Worm (Caenorhabditis elegans) whole organism, L1 larva: Measurements from ENCODE around the gene T16A1.5.

Source experiments
- C04F5.9 ChIP-seq: sonication (generic microtip); optimal IDR thresholded peaks from 2 replicates; lab custom pipeline; 2016; ENCODE audit warnings: missing genetic modification characterization, missing compliant biosample characterization
- C16A3.4 ChIP-seq: fragments of 150-350 bp; optimal IDR thresholded peaks from 2 replicates; lab custom pipeline; 2014; ENCODE audit warnings: missing biosample characterization, missing genetic modification characterization
- C34B4.2 ChIP-seq: sonication (generic microtip); optimal IDR thresholded peaks from 2 replicates; lab custom pipeline; 2017; ENCODE audit warnings: mild to moderate bottlenecking, missing genetic modification characterization, missing compliant biosample characterization
- Y116A8C.19 ChIP-seq: sonication (generic microtip); optimal IDR thresholded peaks from 2 replicates; lab custom pipeline; 2016; ENCODE audit warnings: missing compliant biosample characterization, missing genetic modification characterization, borderline replicate concordance
- alr-1 ChIP-seq: fragments of 200-800 bp; sonication (Bioruptor generic); optimal IDR thresholded peaks from 2 replicates; lab custom pipeline; 2018; ENCODE audit warnings: borderline replicate concordance, mild to moderate bottlenecking, missing genetic modification characterization, missing compliant biosample characterization
- aly-2 ChIP-seq: fragments of 150-350 bp; optimal IDR thresholded peaks from 2 replicates; lab custom pipeline; 2014; ENCODE audit warnings: missing biosample characterization, missing genetic modification characterization
- ceh-82 ChIP-seq, 3 experiments: fragments of 150-350 bp in 1 of 3; sonication (generic microtip) in 2 of 3; optimal IDR thresholded peaks; 2 replicates each; lab custom pipeline; 2014 to 2017; ENCODE audit warnings: missing biosample characterization in 3 of 3, missing genetic modification characterization in 3 of 3
- ceh-88 ChIP-seq: fragments of 200-800 bp; sonication (Bioruptor generic); IDR thresholded peaks from 2 replicates; pipeline ENCODE4 v1.3.6; 2022; ENCODE audit warnings: missing genetic modification characterization, missing compliant biosample characterization
- ceh-90 ChIP-seq: sonication (generic microtip); optimal IDR thresholded peaks from 2 replicates; lab custom pipeline; 2016; ENCODE audit warnings: missing genetic modification characterization, missing compliant biosample characterization
- ces-1 ChIP-seq: fragments of 150-350 bp; optimal IDR thresholded peaks from 2 replicates; lab custom pipeline; 2014; ENCODE audit warnings: missing biosample characterization, missing genetic modification reagents, missing genetic modification characterization
- dpl-1 ChIP-seq, 3 experiments: fragments of 150-350 bp in 2 of 3; sonication (generic microtip) in 1 of 3; optimal IDR thresholded peaks; 2 replicates each; lab custom pipeline; 2014 to 2017; ENCODE audit warnings: missing biosample characterization in 3 of 3, missing genetic modification characterization in 3 of 3, missing genetic modification reagents in 3 of 3
- dsc-1 ChIP-seq: sonication (generic microtip); optimal IDR thresholded peaks from 2 replicates; lab custom pipeline; 2016; ENCODE audit warnings: mild to moderate bottlenecking, missing genetic modification characterization, missing compliant biosample characterization
- efl-1 ChIP-seq, 4 experiments: fragments of 150-350 bp; optimal IDR thresholded peaks in 3 of 4; peaks in 1 of 4; 1 replicate in 1 of 4; 2 replicates in 3 of 4; lab custom pipeline; 2014; ENCODE audit warnings: missing biosample characterization in 2 of 4, missing genetic modification characterization in 2 of 4, missing genetic modification reagents in 2 of 4
- egl-27 ChIP-seq, 2 experiments: fragments of 150-350 bp in 1 of 2; sonication (generic microtip); optimal IDR thresholded peaks; 3 replicates each; lab custom pipeline; 2017 to 2018; ENCODE audit warnings: missing biosample characterization in 2 of 2, missing genetic modification characterization in 2 of 2, missing genetic modification reagents in 2 of 2
- elt-2 ChIP-seq: sonication (generic microtip); optimal IDR thresholded peaks from 2 replicates; lab custom pipeline; 2016; ENCODE audit warnings: missing genetic modification characterization, mild to moderate bottlenecking, inconsistent platforms, missing compliant biosample characterization, missing genetic modification reagents
- elt-3 ChIP-seq, 6 experiments: fragments of 150-350 bp in 1 of 6; sonication (generic microtip); optimal IDR thresholded peaks; 2 replicates each; lab custom pipeline; 2017 to 2018; ENCODE audit warnings: missing biosample characterization in 6 of 6, missing genetic modification characterization in 6 of 6, inconsistent platforms in 1 of 6
- fkh-10 ChIP-seq: sonication (generic microtip); optimal IDR thresholded peaks from 2 replicates; lab custom pipeline; 2017; ENCODE audit warnings: missing biosample characterization, missing genetic modification reagents, missing genetic modification characterization
- fos-1 ChIP-seq: fragments of 150-350 bp; optimal IDR thresholded peaks from 2 replicates; lab custom pipeline; 2014; ENCODE audit warnings: missing biosample characterization, missing genetic modification characterization
- irx-1 ChIP-seq: sonication (generic microtip); optimal IDR thresholded peaks from 2 replicates; lab custom pipeline; 2016; ENCODE audit warnings: missing genetic modification characterization, missing compliant biosample characterization
- lin-14 ChIP-seq: fragments of 200-800 bp; sonication (Bioruptor generic); optimal IDR thresholded peaks from 2 replicates; lab custom pipeline; 2018; ENCODE audit warnings: mild to moderate bottlenecking, missing genetic modification characterization, moderate library complexity, missing compliant biosample characterization
- lin-39 ChIP-seq: fragments of 150-350 bp; optimal IDR thresholded peaks from 2 replicates; lab custom pipeline; 2014; ENCODE audit warnings: missing biosample characterization, missing genetic modification reagents, missing genetic modification characterization
- lir-3 ChIP-seq: sonication (generic microtip); optimal IDR thresholded peaks from 2 replicates; lab custom pipeline; 2016; ENCODE audit warnings: mild to moderate bottlenecking, missing genetic modification characterization, moderate library complexity, missing compliant biosample characterization; ENCODE audit not compliant: poor library complexity
- mab-9 ChIP-seq: fragments of 200-800 bp; sonication (Bioruptor generic); IDR thresholded peaks from 2 replicates; pipeline ENCODE4 v1.3.6; 2022; ENCODE audit warnings: missing genetic modification reagents, missing genetic modification characterization, missing compliant biosample characterization
- mep-1 ChIP-seq: fragments of 150-350 bp; optimal IDR thresholded peaks from 2 replicates; lab custom pipeline; 2014; ENCODE audit warnings: missing biosample characterization, missing genetic modification characterization
- nhr-84 ChIP-seq: sonication (generic microtip); optimal IDR thresholded peaks from 2 replicates; lab custom pipeline; 2017; ENCODE audit warnings: missing biosample characterization, missing genetic modification characterization
- nhr-85 ChIP-seq: sonication (generic microtip); peaks from one replicate; lab custom pipeline; 2016; ENCODE audit warnings: missing genetic modification characterization, inconsistent platforms, missing compliant biosample characterization
- pag-3 ChIP-seq: sonication (generic microtip); optimal IDR thresholded peaks from 2 replicates; lab custom pipeline; 2017; ENCODE audit warnings: missing genetic modification characterization, mild to moderate bottlenecking, missing compliant biosample characterization, antibody characterized with exemption, borderline replicate concordance; ENCODE audit not compliant: insufficient read depth
- snu-23 ChIP-seq: sonication (generic microtip); optimal IDR thresholded peaks from 2 replicates; lab custom pipeline; 2016; ENCODE audit warnings: missing genetic modification characterization, missing compliant biosample characterization
- sup-37 ChIP-seq: fragments of 200-800 bp; sonication (Bioruptor generic); optimal IDR thresholded peaks from 2 replicates; lab custom pipeline; 2018; ENCODE audit warnings: mild to moderate bottlenecking, missing genetic modification characterization, missing compliant biosample characterization
- unc-130 ChIP-seq: fragments of 150-350 bp; optimal IDR thresholded peaks from 2 replicates; lab custom pipeline; 2017; ENCODE audit warnings: missing biosample characterization, missing genetic modification characterization, inconsistent platforms
- unc-30 ChIP-seq: sonication (generic microtip); optimal IDR thresholded peaks from 2 replicates; lab custom pipeline; 2017; ENCODE audit warnings: missing biosample characterization, missing genetic modification characterization
- unc-86 ChIP-seq: sonication (generic microtip); optimal IDR thresholded peaks from 2 replicates; lab custom pipeline; 2016; ENCODE audit warnings: missing genetic modification characterization, missing compliant biosample characterization
- unc-98 ChIP-seq: fragments of 200-800 bp; sonication (Bioruptor generic); IDR thresholded peaks from 2 replicates; pipeline ENCODE4 v1.3.6; 2022; ENCODE audit warnings: missing genetic modification characterization, missing compliant biosample characterization
- xbp-1 ChIP-seq: sonication (generic microtip); optimal IDR thresholded peaks from 2 replicates; lab custom pipeline; 2016; ENCODE audit warnings: missing genetic modification characterization, missing compliant biosample characterization
- zip-4 ChIP-seq: fragments of 200-800 bp; sonication (Bioruptor generic); optimal IDR thresholded peaks from 2 replicates; lab custom pipeline; 2018; ENCODE audit warnings: mild to moderate bottlenecking, missing genetic modification characterization, moderate library complexity, missing compliant biosample characterization
- ztf-11 ChIP-seq, 2 experiments: sonication (generic microtip); optimal IDR thresholded peaks; 2 replicates each; lab custom pipeline; 2016 to 2017; ENCODE audit warnings: missing genetic modification characterization in 2 of 2, missing biosample characterization in 1 of 2, missing compliant biosample characterization in 1 of 2
- ztf-4 ChIP-seq: fragments of 150-350 bp; optimal IDR thresholded peaks from 2 replicates; lab custom pipeline; 2014; ENCODE audit warnings: missing biosample characterization, missing genetic modification characterization

T16A1.5 gene

ce11 chrII:2083726-2084179 is at the start of gene T16A1.5, which contains the start of gene fbxc-49:
T16A1.5 (minus strand) TSS chrII:2083826.
fbxc-49 (plus strand) TSS chrII:2084129.
- TF ChIP-seq ceh-88 (GFP tag; lab: Robert Waterston, UW) (no peak), mab-9 (GFP tag; lab: Robert Waterston, UW) (no peak), sup-37 (GFP tag; lab: Kevin White, UChicago) (no peak), unc-30 (tag; lab: Kevin White, UChicago) (no peak), ces-1 (GFP tag; lab: Kevin White, UChicago) (no peak), unc-98 (GFP tag; lab: Robert Waterston, UW) (no peak), C34B4.2 (tag; lab: Kevin White, UChicago) (no peak), nhr-85 (tag; lab: Kevin White, UChicago) (no peak), pag-3 (tag; lab: Kevin White, UChicago) (no peak), ceh-82 (tag; optimal IDR thresholded peaks at IDR 0.05; lab: Kevin White, UChicago) (no peak), mep-1 (tag; lab: Kevin White, UChicago) (no peak), ztf-11 (tag; optimal IDR thresholded peaks at IDR 0.05; lab: Kevin White, UChicago) (no peak), fkh-10 (GFP tag; lab: Kevin White, UChicago) (no peak)

- TF ChIP-seq lin-39 (tag; lab: Kevin White, UChicago) (no peak), dpl-1 (GFP tag; optimal IDR thresholded peaks at IDR 0.05; lab: Kevin White, UChicago) (no peak), lir-3 (no peak), dsc-1 (tag; lab: Kevin White, UChicago) (no peak), unc-130 (tag; lab: Kevin White, UChicago) (no peak), egl-27 (tag; optimal IDR thresholded peaks at IDR 0.05; lab: Kevin White, UChicago) (no peak), ceh-90 (no peak), lin-14 (GFP tag; lab: Kevin White, UChicago) (no peak), Y116A8C.19 (tag; lab: Kevin White, UChicago) (no peak), elt-2 (tag; lab: Kevin White, UChicago) (no peak), alr-1 (tag; lab: Kevin White, UChicago) (no peak), zip-4 (no peak)
These were observed 47.1 kb upstream of the T16A1.5 start, which contains the start of gene sdz-28 for ce11 chrII:2130770-2131169. sdz-28 (plus strand) TSS chrII:2131070.

ce11 chrII:2122762-2123161 is 39.1 kb upstream of the T16A1.5 start:
- TF ChIP-seq dpl-1 (GFP tag; optimal IDR thresholded peaks at IDR 0.05; lab: Kevin White, UChicago): no peak
- no peak for TF ChIP-seq ces-1 (GFP tag; lab: Kevin White, UChicago)
- peak; percentile 39 for TF ChIP-seq elt-2 (tag; lab: Kevin White, UChicago)

- TF ChIP-seq elt-2 (tag; lab: Kevin White, UChicago) (peak; percentile 32), efl-1 (optimal IDR thresholded peaks at IDR 0.05; lab: Kevin White, UChicago) (no peak), efl-1 (GFP tag; optimal IDR thresholded peaks at IDR 0.05 in 1 of 2; lab: Kevin White, UChicago) (peak in 1 of 2 experiments; percentile 42), fkh-10 (GFP tag; lab: Kevin White, UChicago) (no peak), ceh-82 (tag; optimal IDR thresholded peaks at IDR 0.05; lab: Kevin White, UChicago) (no peak), alr-1 (tag; lab: Kevin White, UChicago) (no peak), elt-3 (tag; optimal IDR thresholded peaks at IDR 0.05; lab: Kevin White, UChicago) (no peak), C04F5.9 (tag; lab: Kevin White, UChicago) (no peak), unc-98 (GFP tag; lab: Robert Waterston, UW) (no peak), nhr-85 (tag; lab: Kevin White, UChicago) (no peak), Y116A8C.19 (tag; lab: Kevin White, UChicago) (no peak), unc-86 (tag; lab: Kevin White, UChicago) (no peak), xbp-1 (no peak)
These were observed 38.5 kb upstream of the T16A1.5 start, which contains the start of gene math-37 for ce11 chrII:2122091-2122490. math-37 (minus strand) TSS chrII:2122191.

ce11 chrII:2116794-2117193 is 33.2 kb upstream of the T16A1.5 start, which contains the start of gene srh-195:
srh-195 (minus strand) TSS chrII:2116894.
- no peak for TF ChIP-seq irx-1 (tag; lab: Kevin White, UChicago)
- TF ChIP-seq snu-23: no peak
- TF ChIP-seq nhr-84 (tag; lab: Kevin White, UChicago): no peak
- TF ChIP-seq ztf-4 (tag; lab: Kevin White, UChicago): no peak
- no peak for TF ChIP-seq C16A3.4 (tag; lab: Kevin White, UChicago)
- no peak for TF ChIP-seq aly-2 (tag; lab: Kevin White, UChicago)
- TF ChIP-seq fos-1: no peak
- TF ChIP-seq sup-37 (GFP tag; lab: Kevin White, UChicago): no peak
